Worm (Caenorhabditis elegans) whole organism, young adult: ENCODE measurements around the gene nhl-2.

Experiments
- ama-1 ChIP-seq, 3 experiments: fragments of 150-350 bp in 1 of 3; sonication (generic microtip) in 2 of 3; optimal IDR thresholded peaks; 2 replicates each; lab custom pipeline; 2014 to 2018; ENCODE audit warnings: missing biosample characterization in 2 of 3, missing genetic modification characterization in 2 of 3, missing genetic modification reagents in 2 of 3
- snpc-4 ChIP-seq, 5 experiments: fragments of 150-350 bp in 1 of 5; sonication (generic microtip) in 4 of 5; optimal IDR thresholded peaks; 2 replicates each; lab custom pipeline; 2014 to 2018; ENCODE audit warnings: missing genetic modification characterization in 5 of 5, missing biosample characterization in 3 of 5, antibody characterized with exemption in 2 of 5, mild to moderate bottlenecking in 2 of 5, missing compliant biosample characterization in 2 of 5, missing genotype in 2 of 5, moderate library complexity in 2 of 5, missing genetic modification reagents in 1 of 5
- unc-130 ChIP-seq: sonication (generic microtip); optimal IDR thresholded peaks from 2 replicates; lab custom pipeline; 2016; ENCODE audit warnings: missing genetic modification reagents, missing genetic modification characterization, missing compliant biosample characterization

ce11 chrIII:4948631-4949030, 49.7 kb upstream of the nhl-2 start:
- TF ChIP-seq ama-1 (optimal IDR thresholded peaks at IDR 0.05; lab: Kevin White, UChicago): no peak
- no peak for TF ChIP-seq ama-1 (GFP tag; optimal IDR thresholded peaks at IDR 0.05; lab: Kevin White, UChicago)
- TF ChIP-seq unc-130 (GFP tag; lab: Kevin White, UChicago): no peak
- TF ChIP-seq snpc-4 (GFP tag; optimal IDR thresholded peaks at IDR 0.05; lab: Kevin White, UChicago): no peak
- no peak for TF ChIP-seq snpc-4 (tag; optimal IDR thresholded peaks at IDR 0.05; lab: Kevin White, UChicago)
